Worm (Caenorhabditis elegans) whole organism, mixed stage, embryonic: ENCODE measurements around the gene lgc-32.

Source experiments
- M03D4.4 ChIP-seq: sonication (generic microtip); optimal IDR thresholded peaks from 2 replicates; lab custom pipeline; 2017; ENCODE audit warnings: mild to moderate bottlenecking, missing genetic modification characterization, missing compliant biosample characterization
- blmp-1 ChIP-seq: fragments of 150-350 bp; optimal IDR thresholded peaks from 2 replicates; lab custom pipeline; 2014; ENCODE audit warnings: missing biosample characterization, missing genetic modification characterization
- ceh-83 ChIP-seq: fragments of 200-800 bp; sonication (Bioruptor generic); optimal IDR thresholded peaks from 2 replicates; lab custom pipeline; 2018; ENCODE audit warnings: mild to moderate bottlenecking, missing genetic modification characterization, missing compliant biosample characterization
- nhr-2 ChIP-seq: fragments of 150-350 bp; optimal IDR thresholded peaks from 2 replicates; lab custom pipeline; 2014; ENCODE audit warnings: missing biosample characterization, missing genetic modification characterization
- nhr-28 ChIP-seq: fragments of 150-350 bp; optimal IDR thresholded peaks from 2 replicates; lab custom pipeline; 2014; ENCODE audit warnings: missing biosample characterization, missing genetic modification characterization
- tbx-8 ChIP-seq: fragments of 200-800 bp; sonication (Bioruptor generic); optimal IDR thresholded peaks from 2 replicates; lab custom pipeline; 2018; ENCODE audit warnings: mild to moderate bottlenecking, missing genetic modification characterization, moderate library complexity, missing compliant biosample characterization
- ztf-11 ChIP-seq: fragments of 150-350 bp; optimal IDR thresholded peaks from 2 replicates; lab custom pipeline; 2014; ENCODE audit warnings: missing biosample characterization, missing genetic modification characterization

DNA sequence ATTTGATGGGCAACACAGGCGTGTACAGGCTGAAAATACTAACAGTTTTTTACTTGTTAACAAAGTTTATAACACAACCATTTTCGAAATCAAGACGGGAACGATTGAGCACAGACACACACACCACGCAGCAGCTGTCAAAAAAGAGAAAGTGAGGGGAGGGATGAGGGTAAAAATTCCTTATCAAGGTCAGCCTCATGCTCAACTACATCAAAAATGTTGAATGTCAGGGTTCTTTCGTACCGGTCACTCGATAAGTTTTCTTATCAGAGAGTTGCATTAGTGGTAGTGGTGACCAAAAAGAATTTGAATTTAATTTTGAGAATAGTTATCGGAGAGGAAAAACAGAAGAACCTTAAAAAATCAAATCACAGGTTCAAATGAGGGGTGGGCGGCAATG lies 1.3 kb upstream of the lgc-32 start, which contains the start of gene T19D7.6:
- TF ChIP-seq nhr-28 (tag; lab: Kevin White, UChicago) (no peak), tbx-8 (GFP tag; lab: Kevin White, UChicago) (no peak), ztf-11 (tag; lab: Kevin White, UChicago) (no peak), blmp-1 (tag; lab: Kevin White, UChicago) (no peak), nhr-2 (tag; lab: Kevin White, UChicago) (no peak), ceh-83 (GFP tag; lab: Kevin White, UChicago) (no peak), M03D4.4 (tag; lab: Kevin White, UChicago) (no peak)
